Fruit fly (Drosophila melanogaster): ENCODE data around the gene Alms1b.

Gene Alms1b

DNA sequence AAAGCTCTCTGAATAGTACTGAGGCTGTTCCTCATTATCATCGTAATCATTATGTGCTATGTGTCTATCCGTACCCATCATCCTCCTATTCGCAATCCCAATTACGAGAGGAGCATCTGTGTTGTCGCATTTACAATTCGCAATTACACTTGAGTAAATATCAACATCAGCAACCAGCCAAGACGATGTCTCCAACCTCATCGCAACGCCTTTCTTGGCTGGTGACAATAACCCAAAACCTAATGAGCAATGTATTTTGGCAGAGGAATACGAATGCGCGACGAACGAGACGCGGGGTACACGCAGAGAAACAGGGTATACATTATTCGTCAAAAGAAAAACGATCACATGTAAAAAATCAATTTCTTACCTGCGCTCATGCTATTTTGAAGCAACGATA is 20.3 kb downstream of the Alms1b start (continued):
- TF ChIP-seq Med (GFP tag) (peak; percentile 86), prd (optimal IDR thresholded peaks at IDR 0.05) (no peak), prd (GFP tag; IDR thresholded peaks at IDR 0.05) (no peak), Scr (GFP tag; IDR thresholded peaks at IDR 0.05; ENCODE audit: partially characterized antibody) (no peak), nerfin-1 (tag; optimal IDR thresholded peaks at IDR 0.05) (no peak), sqz (GFP tag; optimal IDR thresholded peaks at IDR 0.05) (no peak), CG3163 (GFP tag; optimal IDR thresholded peaks at IDR 0.05) (no peak), CG9932 (GFP tag; IDR thresholded peaks at IDR 0.05) (no peak), CG5245 (GFP tag; optimal IDR thresholded peaks at IDR 0.05) (no peak), CG1233 (GFP tag; optimal IDR thresholded peaks at IDR 0.05) (no peak), row (GFP tag; IDR thresholded peaks at IDR 0.05) (no peak), CG6254 (GFP tag; optimal IDR thresholded peaks at IDR 0.05) (no peak), CG7357 (GFP tag; IDR thresholded peaks at IDR 0.05) (no peak), toy (GFP tag; IDR thresholded peaks at IDR 0.05) (no peak), CG14965 (GFP tag; optimal IDR thresholded peaks at IDR 0.05; ENCODE audit: borderline replicate concordance) (no peak), CG15601 (tag; optimal IDR thresholded peaks at IDR 0.05) (no peak), gem (tag; optimal IDR thresholded peaks at IDR 0.05) (peak; percentile 13), Ravus (GFP tag; IDR thresholded peaks at IDR 0.05) (no peak), slbo (GFP tag; IDR thresholded peaks at IDR 0.05) (no peak), emc (GFP tag; optimal IDR thresholded peaks at IDR 0.05) (no peak), tll (GFP tag; optimal IDR thresholded peaks at IDR 0.05) (no peak), CG13287 (GFP tag; IDR thresholded peaks at IDR 0.05; ENCODE audit: partially characterized antibody) (no peak), CG16863 (GFP tag; optimal IDR thresholded peaks at IDR 0.05) (no peak), ab (GFP tag; optimal IDR thresholded peaks at IDR 0.05) (no peak), Adf1 (GFP tag; IDR thresholded peaks at IDR 0.05) (no peak), croc (GFP tag; conservative IDR thresholded peaks at IDR 0.05) (no peak), crp (GFP tag; optimal IDR thresholded peaks at IDR 0.05) (no peak), CG10209 (GFP tag; optimal IDR thresholded peaks at IDR 0.05) (peak; percentile 46), yki (optimal IDR thresholded peaks at IDR 0.05) (no peak), Atf3 (GFP tag; optimal IDR thresholded peaks at IDR 0.05) (no peak), slou (GFP tag; optimal IDR thresholded peaks at IDR 0.05) (no peak), CG14860 (GFP tag; IDR thresholded peaks at IDR 0.05; ENCODE audit: partially characterized antibody) (no peak), CG6791 (GFP tag; IDR thresholded peaks at IDR 0.05; ENCODE audit: partially characterized antibody) (no peak), Doc3 (GFP tag; IDR thresholded peaks at IDR 0.05; ENCODE audit: partially characterized antibody) (no peak), al (GFP tag; IDR thresholded peaks at IDR 0.05) (no peak), NC2β (GFP tag; optimal IDR thresholded peaks at IDR 0.05) (no peak), knrl (GFP tag; IDR thresholded peaks at IDR 0.05; ENCODE audit: partially characterized antibody) (no peak), CG17361 (GFP tag; IDR thresholded peaks at IDR 0.05) (no peak), dmrt99B (tag; optimal IDR thresholded peaks at IDR 0.05) (peak; percentile 17), CG33557 (GFP tag; optimal IDR thresholded peaks at IDR 0.05) (no peak), cwo (GFP tag; optimal IDR thresholded peaks at IDR 0.05) (peak; percentile 19), CG7786 (GFP tag; optimal IDR thresholded peaks at IDR 0.05) (peak; percentile 18), bigmax (GFP tag; optimal IDR thresholded peaks at IDR 0.05) (no peak), CG34224 (GFP tag; IDR thresholded peaks at IDR 0.05; ENCODE audit: partially characterized antibody) (no peak), Dp (GFP tag; optimal IDR thresholded peaks at IDR 0.05) (no peak), CG17829 (tag; optimal IDR thresholded peaks at IDR 0.05) (no peak), Eip74EF (GFP tag; optimal IDR thresholded peaks at IDR 0.05) (no peak), zen (tag; optimal IDR thresholded peaks at IDR 0.05) (no peak), Mad (GFP tag; optimal IDR thresholded peaks at IDR 0.05) (no peak), C15 (GFP tag; IDR thresholded peaks at IDR 0.05) (no peak), maf-S (GFP tag; optimal IDR thresholded peaks at IDR 0.05) (no peak)
